Worm (Caenorhabditis elegans) whole organism, L1 larva: ENCODE measurements around the gene clec-62.

Experiments
- C16A3.4 ChIP-seq: fragments of 150-350 bp; optimal IDR thresholded peaks from 2 replicates; lab custom pipeline; 2014; ENCODE audit warnings: missing biosample characterization, missing genetic modification characterization
- C34B4.2 ChIP-seq: sonication (generic microtip); optimal IDR thresholded peaks from 2 replicates; lab custom pipeline; 2017; ENCODE audit warnings: mild to moderate bottlenecking, missing genetic modification characterization, missing compliant biosample characterization
- Y116A8C.19 ChIP-seq: sonication (generic microtip); optimal IDR thresholded peaks from 2 replicates; lab custom pipeline; 2016; ENCODE audit warnings: missing compliant biosample characterization, missing genetic modification characterization, borderline replicate concordance
- alr-1 ChIP-seq: fragments of 200-800 bp; sonication (Bioruptor generic); optimal IDR thresholded peaks from 2 replicates; lab custom pipeline; 2018; ENCODE audit warnings: borderline replicate concordance, mild to moderate bottlenecking, missing genetic modification characterization, missing compliant biosample characterization
- blmp-1 ChIP-seq: fragments of 150-350 bp; optimal IDR thresholded peaks from 2 replicates; lab custom pipeline; 2014; ENCODE audit warnings: missing biosample characterization, missing genetic modification characterization
- ceh-82 ChIP-seq, 3 experiments: fragments of 150-350 bp in 1 of 3; sonication (generic microtip) in 2 of 3; optimal IDR thresholded peaks; 2 replicates each; lab custom pipeline; 2014 to 2017; ENCODE audit warnings: missing biosample characterization in 3 of 3, missing genetic modification characterization in 3 of 3
- ceh-90 ChIP-seq: sonication (generic microtip); optimal IDR thresholded peaks from 2 replicates; lab custom pipeline; 2016; ENCODE audit warnings: missing genetic modification characterization, missing compliant biosample characterization
- dpl-1 ChIP-seq, 3 experiments: fragments of 150-350 bp in 2 of 3; sonication (generic microtip) in 1 of 3; optimal IDR thresholded peaks; 2 replicates each; lab custom pipeline; 2014 to 2017; ENCODE audit warnings: missing biosample characterization in 3 of 3, missing genetic modification characterization in 3 of 3, missing genetic modification reagents in 3 of 3
- dsc-1 ChIP-seq: sonication (generic microtip); optimal IDR thresholded peaks from 2 replicates; lab custom pipeline; 2016; ENCODE audit warnings: mild to moderate bottlenecking, missing genetic modification characterization, missing compliant biosample characterization
- efl-1 ChIP-seq, 4 experiments: fragments of 150-350 bp; optimal IDR thresholded peaks in 3 of 4; peaks in 1 of 4; 1 replicate in 1 of 4; 2 replicates in 3 of 4; lab custom pipeline; 2014; ENCODE audit warnings: missing biosample characterization in 2 of 4, missing genetic modification characterization in 2 of 4, missing genetic modification reagents in 2 of 4
- egl-27 ChIP-seq, 2 experiments: fragments of 150-350 bp in 1 of 2; sonication (generic microtip); optimal IDR thresholded peaks; 3 replicates each; lab custom pipeline; 2017 to 2018; ENCODE audit warnings: missing biosample characterization in 2 of 2, missing genetic modification characterization in 2 of 2, missing genetic modification reagents in 2 of 2
- elt-3 ChIP-seq, 6 experiments: fragments of 150-350 bp in 1 of 6; sonication (generic microtip); optimal IDR thresholded peaks; 2 replicates each; lab custom pipeline; 2017 to 2018; ENCODE audit warnings: missing biosample characterization in 6 of 6, missing genetic modification characterization in 6 of 6, inconsistent platforms in 1 of 6
- fkh-10 ChIP-seq: sonication (generic microtip); optimal IDR thresholded peaks from 2 replicates; lab custom pipeline; 2017; ENCODE audit warnings: missing biosample characterization, missing genetic modification reagents, missing genetic modification characterization
- fkh-4 ChIP-seq: sonication (generic microtip); optimal IDR thresholded peaks from 2 replicates; lab custom pipeline; 2016; ENCODE audit warnings: missing compliant biosample characterization, missing genetic modification characterization, borderline replicate concordance
- irx-1 ChIP-seq: sonication (generic microtip); optimal IDR thresholded peaks from 2 replicates; lab custom pipeline; 2016; ENCODE audit warnings: missing genetic modification characterization, missing compliant biosample characterization
- lin-14 ChIP-seq: fragments of 200-800 bp; sonication (Bioruptor generic); optimal IDR thresholded peaks from 2 replicates; lab custom pipeline; 2018; ENCODE audit warnings: mild to moderate bottlenecking, missing genetic modification characterization, moderate library complexity, missing compliant biosample characterization
- lin-35 ChIP-seq, 2 experiments: fragments of 150-350 bp; optimal IDR thresholded peaks; 2 replicates each; lab custom pipeline; 2014; ENCODE audit warnings: missing biosample characterization in 2 of 2, missing genetic modification characterization in 2 of 2, missing genetic modification reagents in 2 of 2
- lir-3 ChIP-seq: sonication (generic microtip); optimal IDR thresholded peaks from 2 replicates; lab custom pipeline; 2016; ENCODE audit warnings: mild to moderate bottlenecking, missing genetic modification characterization, moderate library complexity, missing compliant biosample characterization; ENCODE audit not compliant: poor library complexity
- lsy-2 ChIP-seq, 2 experiments: fragments of 150-350 bp; optimal IDR thresholded peaks; 2 replicates each; lab custom pipeline; 2014; ENCODE audit warnings: missing biosample characterization in 2 of 2, missing genetic modification characterization in 2 of 2
- mab-9 ChIP-seq: fragments of 200-800 bp; sonication (Bioruptor generic); IDR thresholded peaks from 2 replicates; pipeline ENCODE4 v1.3.6; 2022; ENCODE audit warnings: missing genetic modification reagents, missing genetic modification characterization, missing compliant biosample characterization
- mdl-1 ChIP-seq, 2 experiments: fragments of 150-350 bp; optimal IDR thresholded peaks; 2 replicates each; lab custom pipeline; 2014 to 2017; ENCODE audit warnings: missing biosample characterization in 2 of 2, missing genetic modification characterization in 2 of 2, inconsistent platforms in 1 of 2
- nhr-11 ChIP-seq: fragments of 150-350 bp; optimal IDR thresholded peaks from 2 replicates; lab custom pipeline; 2014; ENCODE audit warnings: missing biosample characterization, missing genetic modification characterization
- nhr-20 ChIP-seq: sonication (generic microtip); optimal IDR thresholded peaks from 2 replicates; lab custom pipeline; 2016; ENCODE audit warnings: mild to moderate bottlenecking, missing genetic modification characterization, missing compliant biosample characterization
- nhr-28 ChIP-seq: fragments of 150-350 bp; optimal IDR thresholded peaks from 2 replicates; lab custom pipeline; 2014; ENCODE audit warnings: missing biosample characterization, missing genetic modification characterization
- nhr-47 ChIP-seq: sonication (generic microtip); optimal IDR thresholded peaks from 2 replicates; lab custom pipeline; 2016; ENCODE audit warnings: mild to moderate bottlenecking, missing genetic modification characterization, moderate library complexity, missing compliant biosample characterization
- nhr-71 ChIP-seq: sonication (generic microtip); optimal IDR thresholded peaks from 2 replicates; lab custom pipeline; 2016; ENCODE audit warnings: mild to moderate bottlenecking, missing genetic modification characterization, moderate library complexity, missing compliant biosample characterization
- nhr-76 ChIP-seq: sonication (generic microtip); optimal IDR thresholded peaks from 2 replicates; lab custom pipeline; 2017; ENCODE audit warnings: missing biosample characterization, missing genetic modification characterization
- nhr-77 ChIP-seq: fragments of 150-350 bp; optimal IDR thresholded peaks from 2 replicates; lab custom pipeline; 2014; ENCODE audit warnings: missing biosample characterization, missing genetic modification characterization
- nhr-85 ChIP-seq: sonication (generic microtip); peaks from one replicate; lab custom pipeline; 2016; ENCODE audit warnings: missing genetic modification characterization, inconsistent platforms, missing compliant biosample characterization
- nhr-90 ChIP-seq: sonication (generic microtip); optimal IDR thresholded peaks from 2 replicates; lab custom pipeline; 2016; ENCODE audit warnings: mild to moderate bottlenecking, missing genetic modification characterization, missing compliant biosample characterization; ENCODE audit not compliant: poor library complexity
- pax-3 ChIP-seq: fragments of 200-800 bp; sonication (Bioruptor generic); optimal IDR thresholded peaks from 2 replicates; lab custom pipeline; 2018; ENCODE audit warnings: mild to moderate bottlenecking, missing genetic modification characterization, moderate library complexity, missing compliant biosample characterization
- pqm-1 ChIP-seq: sonication (generic microtip); optimal IDR thresholded peaks from 3 replicates; lab custom pipeline; 2017; ENCODE audit warnings: missing biosample characterization, missing genetic modification characterization
- rnt-1 ChIP-seq: sonication (generic microtip); optimal IDR thresholded peaks from 2 replicates; lab custom pipeline; 2016; ENCODE audit warnings: mild to moderate bottlenecking, missing genetic modification characterization, moderate library complexity, missing compliant biosample characterization
- swsn-7 ChIP-seq: sonication (generic microtip); optimal IDR thresholded peaks from 2 replicates; lab custom pipeline; 2016; ENCODE audit warnings: missing genetic modification characterization, missing compliant biosample characterization
- tlp-1 ChIP-seq: fragments of 150-350 bp; optimal IDR thresholded peaks from 2 replicates; lab custom pipeline; 2014; ENCODE audit warnings: missing biosample characterization, missing genetic modification characterization
- unc-30 ChIP-seq: sonication (generic microtip); optimal IDR thresholded peaks from 2 replicates; lab custom pipeline; 2017; ENCODE audit warnings: missing biosample characterization, missing genetic modification characterization
- unc-86 ChIP-seq: sonication (generic microtip); optimal IDR thresholded peaks from 2 replicates; lab custom pipeline; 2016; ENCODE audit warnings: missing genetic modification characterization, missing compliant biosample characterization
- xbp-1 ChIP-seq: sonication (generic microtip); optimal IDR thresholded peaks from 2 replicates; lab custom pipeline; 2016; ENCODE audit warnings: missing genetic modification characterization, missing compliant biosample characterization
- zag-1 ChIP-seq: fragments of 150-350 bp; optimal IDR thresholded peaks from 2 replicates; lab custom pipeline; 2014; ENCODE audit warnings: missing biosample characterization, missing genetic modification characterization
- ztf-11 ChIP-seq, 2 experiments: sonication (generic microtip); optimal IDR thresholded peaks; 2 replicates each; lab custom pipeline; 2016 to 2017; ENCODE audit warnings: missing genetic modification characterization in 2 of 2, missing biosample characterization in 1 of 2, missing compliant biosample characterization in 1 of 2

The clec-62 gene

DNA sequence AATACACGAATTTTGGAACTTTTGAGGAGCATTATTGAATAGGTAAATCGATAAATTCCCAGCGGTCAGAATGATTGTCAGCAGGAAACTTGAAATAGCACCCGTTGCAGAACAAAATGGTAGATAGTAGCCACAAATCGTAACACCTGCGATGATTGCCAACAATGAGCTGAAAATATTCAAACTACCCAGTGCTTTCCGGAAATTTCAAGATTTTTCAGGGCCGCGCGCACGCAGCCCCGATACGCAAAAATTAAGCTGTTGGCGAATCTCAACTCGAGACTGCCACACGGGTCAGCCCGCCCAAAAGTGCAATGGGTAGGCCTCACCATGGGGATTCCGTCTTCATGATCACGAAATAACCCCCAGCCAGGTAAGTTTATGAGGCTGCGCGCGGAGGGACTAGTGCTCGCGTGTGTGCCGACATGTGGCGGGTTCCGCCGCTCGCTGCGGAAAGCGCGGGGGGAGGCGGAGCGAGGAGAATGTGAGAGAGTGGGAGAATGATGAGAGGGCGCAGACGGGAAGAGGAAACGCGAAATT is 49.7 kb upstream of the clec-62 start (continued):
- TF ChIP-seq nhr-11 (tag; lab: Kevin White, UChicago): peak; percentile 70
- TF ChIP-seq lin-35 (GFP tag; optimal IDR thresholded peaks at IDR 0.05; lab: Kevin White, UChicago): peak; percentile 69 to 89
- peak in 1 of 2 experiments; percentile 78 for TF ChIP-seq mdl-1 (tag; optimal IDR thresholded peaks at IDR 0.05; lab: Kevin White, UChicago)
- peak; percentile 63 for TF ChIP-seq C16A3.4 (tag; lab: Kevin White, UChicago)
- peak; percentile 70 for TF ChIP-seq fkh-10
- TF ChIP-seq nhr-90 (tag; lab: Kevin White, UChicago): peak; percentile 99
- peak; percentile 97 for TF ChIP-seq nhr-85 (tag; lab: Kevin White, UChicago)
- peak; percentile 99 for TF ChIP-seq nhr-47 (tag; lab: Kevin White, UChicago)
- TF ChIP-seq unc-30 (tag; lab: Kevin White, UChicago): no peak
- peak; percentile 95 for TF ChIP-seq lin-14
- TF ChIP-seq nhr-76 (tag; lab: Kevin White, UChicago): peak; percentile 42
- peak; percentile 97 for TF ChIP-seq dsc-1
- TF ChIP-seq dpl-1 (GFP tag; optimal IDR thresholded peaks at IDR 0.05; lab: Kevin White, UChicago): peak; percentile 57 to 71 (median 69)
- peak; percentile 98 for TF ChIP-seq swsn-7
- peak; percentile 81 to 86 for TF ChIP-seq efl-1 (optimal IDR thresholded peaks at IDR 0.05; lab: Kevin White, UChicago)
- TF ChIP-seq efl-1 (GFP tag; optimal IDR thresholded peaks at IDR 0.05 in 1 of 2; lab: Kevin White, UChicago): peak; percentile 67 to 98
- TF ChIP-seq ztf-11 (tag; optimal IDR thresholded peaks at IDR 0.05; lab: Kevin White, UChicago): peak; percentile 55 to 95
- no peak for TF ChIP-seq zag-1 (tag; lab: Kevin White, UChicago)
- no peak for TF ChIP-seq nhr-28 (tag; lab: Kevin White, UChicago)
- peak; percentile 79 to 85 for TF ChIP-seq lsy-2 (tag; optimal IDR thresholded peaks at IDR 0.05; lab: Kevin White, UChicago)
- TF ChIP-seq rnt-1: peak; percentile 95
- peak; percentile 12 to 74 for TF ChIP-seq egl-27 (tag; optimal IDR thresholded peaks at IDR 0.05; lab: Kevin White, UChicago)
- TF ChIP-seq unc-86 (tag; lab: Kevin White, UChicago): peak; percentile 91
- TF ChIP-seq fkh-4 (tag; lab: Kevin White, UChicago): peak; percentile 44
- TF ChIP-seq alr-1: no peak
- peak; percentile 98 for TF ChIP-seq nhr-71 (tag; lab: Kevin White, UChicago)
- TF ChIP-seq pqm-1 (tag; lab: Kevin White, UChicago): peak; percentile 62
- peak; percentile 80; the same call in 1 of the 2 replicates for TF ChIP-seq mab-9 (GFP tag; lab: Robert Waterston, UW)
- TF ChIP-seq ceh-82 (tag; optimal IDR thresholded peaks at IDR 0.05; lab: Kevin White, UChicago): peak; percentile 90 to 94 (median 92)
- peak; percentile 83 for TF ChIP-seq C34B4.2 (tag; lab: Kevin White, UChicago)
- TF ChIP-seq nhr-20 (tag; lab: Kevin White, UChicago): peak; percentile 97
- no peak for TF ChIP-seq tlp-1
- peak; percentile 64 for TF ChIP-seq ceh-90 (tag; lab: Kevin White, UChicago)
- TF ChIP-seq xbp-1 (tag; lab: Kevin White, UChicago): peak; percentile 94
- peak; percentile 31 to 82 (median 52) for TF ChIP-seq elt-3 (tag; optimal IDR thresholded peaks at IDR 0.05; lab: Kevin White, UChicago)
- TF ChIP-seq irx-1 (tag; lab: Kevin White, UChicago): peak; percentile 95
- peak; percentile 92 for TF ChIP-seq nhr-77 (tag; lab: Kevin White, UChicago)
- TF ChIP-seq Y116A8C.19 (tag; lab: Kevin White, UChicago): peak; percentile 34
- peak; percentile 72 for TF ChIP-seq lir-3 (tag; lab: Kevin White, UChicago)

DNA sequence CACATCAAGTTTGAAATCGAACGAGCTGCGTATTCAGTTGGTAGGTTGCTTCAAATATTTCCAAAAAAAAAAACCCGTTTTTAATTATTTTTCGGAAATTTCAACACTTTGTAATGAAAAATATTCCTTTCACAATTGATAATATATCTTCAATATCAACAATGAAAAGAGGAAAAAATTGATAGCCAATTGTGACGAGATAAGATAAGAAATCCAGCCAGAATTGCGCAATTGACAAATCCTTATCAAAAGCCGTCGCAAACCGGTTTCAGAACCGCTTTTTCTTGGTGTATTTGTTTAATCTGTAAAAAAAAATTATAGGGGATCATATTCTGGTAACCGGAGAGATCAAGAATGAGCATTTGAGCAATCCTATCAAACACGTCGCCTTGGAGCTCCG is 47.6 kb upstream of the clec-62 start:
- TF ChIP-seq pax-3: no peak
- no peak for TF ChIP-seq lsy-2 (tag; optimal IDR thresholded peaks at IDR 0.05; lab: Kevin White, UChicago)
- peak; percentile 53 for TF ChIP-seq blmp-1
- peak in 5 of 6 experiments; percentile 78 to 91 (median 89) for TF ChIP-seq elt-3 (tag; optimal IDR thresholded peaks at IDR 0.05; lab: Kevin White, UChicago)
